Worm (Caenorhabditis elegans) whole organism, late embryonic: ENCODE data around the gene ska-3.

Experiments
- C08G9.2 ChIP-seq: sonication (generic microtip); optimal IDR thresholded peaks from 2 replicates; lab custom pipeline; 2016; ENCODE audit warnings: mild to moderate bottlenecking, missing genetic modification characterization, moderate library complexity, missing compliant biosample characterization
- C38D4.7 ChIP-seq: fragments of 200-800 bp; sonication (Bioruptor generic); optimal IDR thresholded peaks from 2 replicates; lab custom pipeline; 2018; ENCODE audit warnings: mild to moderate bottlenecking, missing genetic modification characterization, moderate library complexity, missing compliant biosample characterization
- F13H6.1 ChIP-seq: sonication (generic microtip); optimal IDR thresholded peaks from 2 replicates; lab custom pipeline; 2016; ENCODE audit warnings: missing genetic modification characterization, missing compliant biosample characterization
- K09A11.1 ChIP-seq: sonication (generic microtip); optimal IDR thresholded peaks from 2 replicates; lab custom pipeline; 2017; ENCODE audit warnings: antibody characterized with exemption, mild to moderate bottlenecking, missing genetic modification characterization, missing compliant biosample characterization; ENCODE audit not compliant: insufficient read depth
- T23F11.4 ChIP-seq: fragments of 200-800 bp; sonication (Bioruptor generic); optimal IDR thresholded peaks from 2 replicates; lab custom pipeline; 2018; ENCODE audit warnings: mild to moderate bottlenecking, missing genetic modification characterization, missing compliant biosample characterization
- ama-1 ChIP-seq: fragments of 150-350 bp; optimal IDR thresholded peaks from 2 replicates; lab custom pipeline; 2014
- ceh-14 ChIP-seq: sonication (generic microtip); optimal IDR thresholded peaks from 2 replicates; lab custom pipeline; 2016; ENCODE audit warnings: missing genotype, missing genetic modification characterization, missing compliant biosample characterization
- ceh-18 ChIP-seq: sonication (generic microtip); optimal IDR thresholded peaks from 2 replicates; lab custom pipeline; 2016; ENCODE audit warnings: missing genetic modification characterization, missing compliant biosample characterization
- ceh-19 ChIP-seq: fragments of 200-800 bp; sonication (Bioruptor generic); optimal IDR thresholded peaks from 2 replicates; lab custom pipeline; 2018; ENCODE audit warnings: mild to moderate bottlenecking, missing genetic modification characterization, missing compliant biosample characterization
- ceh-2 ChIP-seq: sonication (generic microtip); optimal IDR thresholded peaks from 2 replicates; lab custom pipeline; 2016; ENCODE audit warnings: missing genotype, missing genetic modification characterization, missing compliant biosample characterization
- ceh-30 ChIP-seq: fragments of 150-350 bp; optimal IDR thresholded peaks from 2 replicates; lab custom pipeline; 2014; ENCODE audit warnings: missing biosample characterization, missing genetic modification characterization
- ceh-48 ChIP-seq: sonication (generic microtip); optimal IDR thresholded peaks from 2 replicates; lab custom pipeline; 2016; ENCODE audit warnings: missing genetic modification characterization, inconsistent platforms, missing compliant biosample characterization
- dmd-4 ChIP-seq: sonication (generic microtip); optimal IDR thresholded peaks from 2 replicates; lab custom pipeline; 2016; ENCODE audit warnings: borderline replicate concordance, missing genetic modification characterization, missing compliant biosample characterization
- dve-1 ChIP-seq: sonication (generic microtip); optimal IDR thresholded peaks from 2 replicates; lab custom pipeline; 2017; ENCODE audit warnings: antibody characterized with exemption, mild to moderate bottlenecking, missing genetic modification characterization, missing compliant biosample characterization
- elt-2 ChIP-seq: sonication (generic microtip); optimal IDR thresholded peaks from 2 replicates; lab custom pipeline; 2016; ENCODE audit warnings: missing genetic modification reagents, missing genetic modification characterization, missing compliant biosample characterization
- ets-4 ChIP-seq: sonication (generic microtip); optimal IDR thresholded peaks from 2 replicates; lab custom pipeline; 2016; ENCODE audit warnings: missing genetic modification characterization, missing compliant biosample characterization
- eyg-1 ChIP-seq: sonication (generic microtip); optimal IDR thresholded peaks from 2 replicates; lab custom pipeline; 2016; ENCODE audit warnings: missing genotype, missing genetic modification characterization, missing compliant biosample characterization
- hlh-15 ChIP-seq: sonication (generic microtip); optimal IDR thresholded peaks from 2 replicates; lab custom pipeline; 2016; ENCODE audit warnings: missing genetic modification characterization, missing compliant biosample characterization
- hlh-8 ChIP-seq: sonication (generic microtip); optimal IDR thresholded peaks from 2 replicates; lab custom pipeline; 2016; ENCODE audit warnings: missing genotype, missing genetic modification characterization, missing compliant biosample characterization
- lin-11 ChIP-seq: fragments of 200-800 bp; sonication (Bioruptor generic); optimal IDR thresholded peaks from 2 replicates; lab custom pipeline; 2018; ENCODE audit warnings: mild to moderate bottlenecking, missing genetic modification characterization, missing compliant biosample characterization
- madf-2 ChIP-seq: sonication (generic microtip); optimal IDR thresholded peaks from 2 replicates; lab custom pipeline; 2017; ENCODE audit warnings: missing genetic modification characterization, missing compliant biosample characterization
- mec-3 ChIP-seq: sonication (generic microtip); optimal IDR thresholded peaks from 2 replicates; lab custom pipeline; 2016; ENCODE audit warnings: borderline replicate concordance, missing genetic modification characterization, missing compliant biosample characterization
- nfya-1 ChIP-seq: sonication (generic microtip); optimal IDR thresholded peaks from 2 replicates; lab custom pipeline; 2017; ENCODE audit warnings: missing genetic modification characterization, mild to moderate bottlenecking, missing compliant biosample characterization, antibody characterized with exemption, moderate library complexity
- npax-4 ChIP-seq: sonication (generic microtip); optimal IDR thresholded peaks from 2 replicates; lab custom pipeline; 2016; ENCODE audit warnings: missing genetic modification characterization, missing compliant biosample characterization
- pag-3 ChIP-seq: sonication (generic microtip); optimal IDR thresholded peaks from 2 replicates; lab custom pipeline; 2016; ENCODE audit warnings: missing compliant biosample characterization, missing genetic modification characterization, borderline replicate concordance
- pha-4 ChIP-seq: fragments of 150-350 bp; optimal IDR thresholded peaks from 2 replicates; lab custom pipeline; 2018; ENCODE audit warnings: missing biosample characterization, missing genetic modification reagents, missing genetic modification characterization
- ref-2 ChIP-seq: sonication (generic microtip); optimal IDR thresholded peaks from 2 replicates; lab custom pipeline; 2016; ENCODE audit warnings: missing genetic modification characterization, missing compliant biosample characterization
- sdc-2 ChIP-seq: sonication (generic microtip); optimal IDR thresholded peaks from 2 replicates; lab custom pipeline; 2016; ENCODE audit warnings: missing genotype, missing genetic modification characterization, missing compliant biosample characterization
- sox-2 ChIP-seq: fragments of 200-800 bp; sonication (Bioruptor generic); IDR thresholded peaks from 2 replicates; pipeline ENCODE4 v1.3.6; 2022; ENCODE audit warnings: missing genetic modification reagents, missing genetic modification characterization, missing compliant biosample characterization
- sox-4 ChIP-seq: sonication (generic microtip); optimal IDR thresholded peaks from 2 replicates; lab custom pipeline; 2017; ENCODE audit warnings: mild to moderate bottlenecking, missing genetic modification characterization, inconsistent platforms, missing compliant biosample characterization
- tbx-2 ChIP-seq: sonication (generic microtip); optimal IDR thresholded peaks from 2 replicates; lab custom pipeline; 2016; ENCODE audit warnings: missing genetic modification characterization, missing compliant biosample characterization
- ttx-3 ChIP-seq: sonication (generic microtip); optimal IDR thresholded peaks from 2 replicates; lab custom pipeline; 2016; ENCODE audit warnings: missing genetic modification reagents, missing genetic modification characterization, missing compliant biosample characterization
- unc-42 ChIP-seq: sonication (generic microtip); optimal IDR thresholded peaks from 2 replicates; lab custom pipeline; 2016; ENCODE audit warnings: missing genotype, missing genetic modification characterization, missing compliant biosample characterization
- unc-55 ChIP-seq: sonication (generic microtip); optimal IDR thresholded peaks from 2 replicates; lab custom pipeline; 2017; ENCODE audit warnings: missing biosample characterization, missing genetic modification reagents, missing genetic modification characterization
- zip-5 ChIP-seq: sonication (generic microtip); optimal IDR thresholded peaks from 2 replicates; lab custom pipeline; 2016; ENCODE audit warnings: missing genetic modification characterization, missing compliant biosample characterization
- ztf-16 ChIP-seq: sonication (generic microtip); optimal IDR thresholded peaks from 2 replicates; lab custom pipeline; 2017; ENCODE audit warnings: missing genetic modification characterization, missing compliant biosample characterization

Gene ska-3

ce11 chrIII:5705228-5705888, 26.6 kb upstream of the ska-3 start, which contains the start of gene swp-1:
Gene swp-1, minus strand, starts transcription at chrIII:5705525.
- TF ChIP-seq ceh-19 (no peak), hlh-15 (tag; lab: Kevin White, UChicago) (no peak), sdc-2 (tag; lab: Kevin White, UChicago) (no peak), ceh-2 (tag; lab: Kevin White, UChicago) (no peak), eyg-1 (no peak), hlh-8 (tag; lab: Kevin White, UChicago) (no peak), tbx-2 (tag; lab: Kevin White, UChicago) (no peak), zip-5 (no peak), npax-4 (no peak), ztf-16 (tag; lab: Kevin White, UChicago) (no peak), pag-3 (tag; lab: Kevin White, UChicago) (no peak), pha-4 (tag; lab: Kevin White, UChicago) (no peak), madf-2 (tag; lab: Kevin White, UChicago) (no peak), C08G9.2 (tag; lab: Kevin White, UChicago) (no peak), sox-4 (tag; lab: Kevin White, UChicago) (no peak), T23F11.4 (GFP tag; lab: Kevin White, UChicago) (no peak), sox-2 (GFP tag; lab: Robert Waterston, UW) (no peak)

ce11 chrIII:5701491-5701890, 22.7 kb upstream of the ska-3 start:
- TF ChIP-seq npax-4 (no peak), ztf-16 (tag; lab: Kevin White, UChicago) (no peak), ttx-3 (tag; lab: Kevin White, UChicago) (no peak), zip-5 (no peak), sox-4 (tag; lab: Kevin White, UChicago) (no peak), mec-3 (tag; lab: Kevin White, UChicago) (no peak), pha-4 (tag; lab: Kevin White, UChicago) (no peak), ceh-2 (tag; lab: Kevin White, UChicago) (no peak), lin-11 (tag; lab: Kevin White, UChicago) (no peak), unc-42 (tag; lab: Kevin White, UChicago) (no peak), K09A11.1 (no peak), ceh-14 (no peak), ref-2 (tag; lab: Kevin White, UChicago) (no peak), ceh-30 (tag; lab: Kevin White, UChicago) (no peak), dmd-4 (no peak), C38D4.7 (GFP tag; lab: Kevin White, UChicago) (no peak), dve-1 (tag; lab: Kevin White, UChicago) (no peak)

- TF ChIP-seq pag-3 (tag; lab: Kevin White, UChicago) = no peak
- no peak for TF ChIP-seq eyg-1
- TF ChIP-seq ceh-48 (tag; lab: Kevin White, UChicago) = no peak
- no peak for TF ChIP-seq ama-1
- TF ChIP-seq F13H6.1 (tag; lab: Kevin White, UChicago) = no peak
- peak; percentile 21 for TF ChIP-seq nfya-1 (tag; lab: Kevin White, UChicago)
- no peak for TF ChIP-seq unc-55
- no peak for TF ChIP-seq elt-2
- peak; percentile 18 for TF ChIP-seq unc-42 (tag; lab: Kevin White, UChicago)
- no peak for TF ChIP-seq ceh-19
- no peak for TF ChIP-seq ceh-18 (tag; lab: Kevin White, UChicago)
- TF ChIP-seq ets-4 (tag; lab: Kevin White, UChicago) = peak; percentile 2
Observed at ce11 chrIII:5697963-5698730, 19.3 kb upstream of the ska-3 start, which contains the start of the genes lgg-3 and rgs-5. Gene lgg-3, minus strand, starts transcription at chrIII:5698013. Gene rgs-5, plus strand, starts transcription at chrIII:5698555.
